Worm (Caenorhabditis elegans) whole organism, young adult: Measurements from ENCODE around the gene T28C12.6.

ENCODE experiments used
- lir-1 ChIP-seq: fragments of 200-800 bp; sonication (Bioruptor generic); conservative IDR thresholded peaks from 2 replicates; pipeline ENCODE4 v1.3.6; 2022; ENCODE audit warnings: missing genetic modification reagents, missing genetic modification characterization, missing compliant biosample characterization
- lsy-27 ChIP-seq: sonication (generic microtip); optimal IDR thresholded peaks from 2 replicates; lab custom pipeline; 2017; ENCODE audit warnings: missing genetic modification characterization, mild to moderate bottlenecking, missing compliant biosample characterization, antibody characterized with exemption, missing genotype, borderline replicate concordance; ENCODE audit not compliant: insufficient read depth
- pha-4 ChIP-seq: fragments of 150-350 bp; sonication (generic microtip); optimal IDR thresholded peaks from 2 replicates; lab custom pipeline; 2014; ENCODE audit warnings: missing biosample characterization, missing genetic modification reagents, missing genetic modification characterization
- tlf-1 ChIP-seq: fragments of 200-800 bp; sonication (Bioruptor generic); optimal IDR thresholded peaks from 2 replicates; lab custom pipeline; 2018; ENCODE audit warnings: mild to moderate bottlenecking, missing genetic modification characterization, missing compliant biosample characterization
- zfh-2 ChIP-seq: fragments of 200-800 bp; sonication (Bioruptor generic); conservative IDR thresholded peaks from 2 replicates; pipeline ENCODE4 v1.3.6; 2022; ENCODE audit warnings: missing genetic modification reagents, missing genetic modification characterization, missing compliant biosample characterization

- TF ChIP-seq tlf-1 (no peak), zfh-2 (peak; percentile 92), pha-4 (no peak), lsy-27 (tag; lab: Kevin White, UChicago) (no peak), lir-1 (GFP tag; lab: Robert Waterston, UW) (no peak)
These were observed 8.7 kb upstream of the T28C12.6 start for ce11 chrV:6344531-6345171.
